Fruit fly (Drosophila melanogaster) whole organism, embryonic: ENCODE results near the gene CG7506.

Source experiments
- Atf3 ChIP-seq: fragments of 200-800 bp; sonication (Bioruptor generic); optimal IDR thresholded peaks from 3 replicates; lab custom pipeline; 2016; ENCODE audit warnings: missing biosample characterization, missing genetic modification characterization
- Bgb ChIP-seq: fragments of 200-800 bp; sonication (Bioruptor generic); IDR thresholded peaks from 2 replicates; pipeline ENCODE4 v1.3.6; 2022; ENCODE audit warnings: missing biosample characterization, missing genetic modification characterization; ENCODE audit not compliant: partially characterized antibody
- CG10209 ChIP-seq: fragments of 200-800 bp; sonication (Bioruptor generic); optimal IDR thresholded peaks from 3 replicates; lab custom pipeline; 2017; ENCODE audit warnings: missing biosample characterization, mild to moderate bottlenecking, missing genetic modification characterization, missing genetic modification reagents
- CG14050 ChIP-seq: fragments of 200-800 bp; sonication (Bioruptor generic); IDR thresholded peaks from 3 replicates; pipeline ENCODE4 v1.3.6; 2022; ENCODE audit warnings: missing biosample characterization, missing genetic modification characterization
- CG17802 ChIP-seq: fragments of 200-800 bp; sonication (Bioruptor generic); optimal IDR thresholded peaks from 2 replicates; lab custom pipeline; 2018; ENCODE audit warnings: missing biosample characterization, mild to moderate bottlenecking, missing genetic modification characterization, moderate library complexity
- CG17829 ChIP-seq: fragments of 200-800 bp; optimal IDR thresholded peaks from 2 replicates; lab custom pipeline; 2019; ENCODE audit warnings: missing biosample characterization, mild to moderate bottlenecking, missing genetic modification characterization, moderate library complexity
- CG2120 ChIP-seq: fragments of 200-800 bp; sonication (Bioruptor generic); optimal IDR thresholded peaks from 3 replicates; lab custom pipeline; 2016; ENCODE audit warnings: missing biosample characterization, missing genetic modification characterization
- CG2199 ChIP-seq: fragments of 200-800 bp; sonication (Bioruptor generic); IDR thresholded peaks from 3 replicates; pipeline ENCODE4 v1.3.6; 2022; ENCODE audit warnings: missing biosample characterization, missing genetic modification characterization
- CG2678 ChIP-seq: fragments of 200-800 bp; sonication (Bioruptor generic); optimal IDR thresholded peaks from 3 replicates; lab custom pipeline; 2019; ENCODE audit warnings: missing biosample characterization, mild to moderate bottlenecking, missing genetic modification characterization, moderate library complexity
- CG34376 ChIP-seq: fragments of 200-800 bp; sonication (Bioruptor generic); optimal IDR thresholded peaks from 2 replicates; lab custom pipeline; 2018; ENCODE audit warnings: missing biosample characterization, mild to moderate bottlenecking, missing genetic modification characterization
- CG3847 ChIP-seq: fragments of 200-800 bp; sonication (Bioruptor generic); IDR thresholded peaks from 2 replicates; pipeline ENCODE4 v1.3.6; 2022; ENCODE audit warnings: missing biosample characterization, missing genetic modification characterization
- CG5180 ChIP-seq: fragments of 200-800 bp; sonication (Bioruptor generic); optimal IDR thresholded peaks from 3 replicates; lab custom pipeline; 2017; ENCODE audit warnings: missing biosample characterization, missing genetic modification characterization, mild to moderate bottlenecking, moderate library complexity, missing genetic modification reagents
- CG6654 ChIP-seq: fragments of 200-800 bp; sonication (Bioruptor generic); optimal IDR thresholded peaks from 2 replicates; lab custom pipeline; 2017; ENCODE audit warnings: missing biosample characterization, mild to moderate bottlenecking, missing genetic modification characterization
- CG7786 ChIP-seq: fragments of 200-800 bp; sonication (Bioruptor generic); optimal IDR thresholded peaks from 2 replicates; lab custom pipeline; 2016; ENCODE audit warnings: missing biosample characterization, missing genetic modification characterization
- CG9215 ChIP-seq: fragments of 200-800 bp; sonication (Bioruptor generic); IDR thresholded peaks from 2 replicates; pipeline ENCODE4 v1.3.6; 2022; ENCODE audit warnings: missing biosample characterization, missing genetic modification characterization
- CG9727 ChIP-seq: fragments of 200-800 bp; sonication (Bioruptor generic); optimal IDR thresholded peaks from 3 replicates; lab custom pipeline; 2017; ENCODE audit warnings: missing biosample characterization, mild to moderate bottlenecking, missing genetic modification characterization
- CoRest ChIP-seq: fragments of 200-800 bp; sonication (Bioruptor generic); optimal IDR thresholded peaks from 3 replicates; lab custom pipeline; 2018; ENCODE audit warnings: missing biosample characterization, mild to moderate bottlenecking, missing genetic modification characterization, moderate library complexity
- Dp ChIP-seq: fragments of 200-800 bp; sonication (Bioruptor generic); optimal IDR thresholded peaks from 2 replicates; lab custom pipeline; 2018; ENCODE audit warnings: missing biosample characterization, mild to moderate bottlenecking, missing genetic modification characterization, moderate library complexity
- E2f2 ChIP-seq: fragments of 200-800 bp; sonication (Bioruptor generic); IDR thresholded peaks from 2 replicates; pipeline ENCODE4 v1.3.6; 2022; ENCODE audit warnings: missing biosample characterization, missing genetic modification characterization
- Elba2 ChIP-seq: fragments of 200-800 bp; sonication (Bioruptor generic); optimal IDR thresholded peaks from 3 replicates; lab custom pipeline; 2016; ENCODE audit warnings: missing biosample characterization, missing genetic modification characterization
- Ets97D ChIP-seq: fragments of 200-800 bp; sonication (Bioruptor generic); optimal IDR thresholded peaks from 3 replicates; lab custom pipeline; 2016; ENCODE audit warnings: missing biosample characterization, missing genetic modification characterization
- Hmx ChIP-seq: fragments of 200-800 bp; sonication (Bioruptor generic); optimal IDR thresholded peaks from 2 replicates; lab custom pipeline; 2016; ENCODE audit warnings: missing biosample characterization, missing genetic modification characterization
- Hr51 ChIP-seq, 2 experiments: fragments of 200-800 bp; sonication (Bioruptor generic); optimal IDR thresholded peaks; 2 replicates in 1 of 2; 3 replicates in 1 of 2; lab custom pipeline; 2016 to 2018; ENCODE audit warnings: missing biosample characterization in 2 of 2, missing genetic modification characterization in 2 of 2, mild to moderate bottlenecking in 1 of 2, moderate library complexity in 1 of 2
- Hsf ChIP-seq: fragments of 200-800 bp; sonication (Bioruptor generic); optimal IDR thresholded peaks from 3 replicates; lab custom pipeline; 2016; ENCODE audit warnings: missing biosample characterization, missing genetic modification characterization
- MBD-R2 ChIP-seq: fragments of 200-800 bp; sonication (Bioruptor generic); IDR thresholded peaks from 2 replicates; pipeline ENCODE4 v1.3.6; 2022; ENCODE audit warnings: missing biosample characterization, missing genetic modification characterization
- Myb ChIP-seq: fragments of 200-800 bp; sonication (Bioruptor generic); optimal IDR thresholded peaks from 2 replicates; lab custom pipeline; 2016; ENCODE audit warnings: missing biosample characterization, missing genetic modification characterization
- NC2α ChIP-seq: fragments of 200-800 bp; sonication (Bioruptor generic); optimal IDR thresholded peaks from 2 replicates; lab custom pipeline; 2016; ENCODE audit warnings: missing biosample characterization, missing genetic modification characterization
- ap ChIP-seq: fragments of 200-800 bp; sonication (Bioruptor generic); IDR thresholded peaks from 2 replicates; pipeline ENCODE4 v1.3.6; 2022; ENCODE audit warnings: missing biosample characterization, missing genetic modification characterization
- bbx ChIP-seq: fragments of 200-800 bp; sonication (Bioruptor generic); IDR thresholded peaks from 2 replicates; pipeline ENCODE4 v1.3.6; 2022; ENCODE audit warnings: missing biosample characterization, missing genetic modification characterization; ENCODE audit not compliant: partially characterized antibody
- crp ChIP-seq, 2 experiments: fragments of 200-800 bp; sonication (Bioruptor generic); optimal IDR thresholded peaks; 2 replicates in 1 of 2; 3 replicates in 1 of 2; lab custom pipeline; 2017; ENCODE audit warnings: missing biosample characterization in 2 of 2, missing genetic modification characterization in 2 of 2, mild to moderate bottlenecking in 1 of 2, moderate library complexity in 1 of 2
- esg ChIP-seq: fragments of 200-800 bp; sonication (Bioruptor generic); conservative IDR thresholded peaks from 2 replicates; pipeline ENCODE4 v1.3.6; 2022; ENCODE audit warnings: missing biosample characterization, missing genetic modification characterization
- gfzf ChIP-seq: fragments of 200-800 bp; sonication (Bioruptor generic); optimal IDR thresholded peaks from 2 replicates; lab custom pipeline; 2016; ENCODE audit warnings: missing biosample characterization, mild to moderate bottlenecking, missing genetic modification characterization, moderate library complexity
- ind ChIP-seq: fragments of 200-800 bp; sonication (Bioruptor generic); optimal IDR thresholded peaks from 3 replicates; lab custom pipeline; 2016; ENCODE audit warnings: missing biosample characterization, missing genetic modification characterization
- luna ChIP-seq: fragments of 200-800 bp; sonication (Bioruptor generic); optimal IDR thresholded peaks from 2 replicates; lab custom pipeline; 2016; ENCODE audit warnings: missing biosample characterization, missing genetic modification characterization
- pho ChIP-seq: fragments of 200-800 bp; sonication (Bioruptor generic); optimal IDR thresholded peaks from 2 replicates; lab custom pipeline; 2016; ENCODE audit warnings: missing biosample characterization, missing genetic modification characterization
- phol ChIP-seq: fragments of 200-800 bp; sonication (Bioruptor generic); optimal IDR thresholded peaks from 3 replicates; lab custom pipeline; 2018; ENCODE audit warnings: missing biosample characterization, mild to moderate bottlenecking, missing genetic modification characterization, moderate library complexity
- pros ChIP-seq: fragments of 200-800 bp; sonication (Bioruptor generic); optimal IDR thresholded peaks from 3 replicates; lab custom pipeline; 2019; ENCODE audit warnings: missing biosample characterization, mild to moderate bottlenecking, missing genetic modification characterization, moderate library complexity
- pzg ChIP-seq: fragments of 200-800 bp; sonication (Bioruptor generic); optimal IDR thresholded peaks from 3 replicates; lab custom pipeline; 2018; ENCODE audit warnings: missing biosample characterization, mild to moderate bottlenecking, missing genetic modification characterization, moderate library complexity
- salm ChIP-seq: fragments of 200-800 bp; sonication (Bioruptor generic); optimal IDR thresholded peaks from 2 replicates; lab custom pipeline; 2018; ENCODE audit warnings: missing biosample characterization, mild to moderate bottlenecking, missing genetic modification characterization
- sens ChIP-seq: fragments of 200-800 bp; sonication (Bioruptor generic); peaks from one replicate; lab custom pipeline; 2016; ENCODE audit warnings: missing biosample characterization, missing genetic modification characterization
- stwl ChIP-seq: fragments of 200-800 bp; sonication (Bioruptor generic); optimal IDR thresholded peaks from 3 replicates; lab custom pipeline; 2018; ENCODE audit warnings: missing biosample characterization, mild to moderate bottlenecking, missing genetic modification characterization, moderate library complexity
- sug ChIP-seq: fragments of 200-800 bp; optimal IDR thresholded peaks from 2 replicates; lab custom pipeline; 2019; ENCODE audit warnings: missing biosample characterization, mild to moderate bottlenecking, missing genetic modification characterization, moderate library complexity
- z ChIP-seq: fragments of 200-800 bp; sonication (Bioruptor generic); IDR thresholded peaks from 3 replicates; pipeline ENCODE4 v1.3.6; 2022; ENCODE audit warnings: missing biosample characterization, missing genetic modification characterization
- zen ChIP-seq: fragments of 200-800 bp; sonication (Bioruptor generic); optimal IDR thresholded peaks from 3 replicates; lab custom pipeline; 2018; ENCODE audit warnings: missing biosample characterization, mild to moderate bottlenecking, missing genetic modification characterization, moderate library complexity

Gene CG7506

DNA sequence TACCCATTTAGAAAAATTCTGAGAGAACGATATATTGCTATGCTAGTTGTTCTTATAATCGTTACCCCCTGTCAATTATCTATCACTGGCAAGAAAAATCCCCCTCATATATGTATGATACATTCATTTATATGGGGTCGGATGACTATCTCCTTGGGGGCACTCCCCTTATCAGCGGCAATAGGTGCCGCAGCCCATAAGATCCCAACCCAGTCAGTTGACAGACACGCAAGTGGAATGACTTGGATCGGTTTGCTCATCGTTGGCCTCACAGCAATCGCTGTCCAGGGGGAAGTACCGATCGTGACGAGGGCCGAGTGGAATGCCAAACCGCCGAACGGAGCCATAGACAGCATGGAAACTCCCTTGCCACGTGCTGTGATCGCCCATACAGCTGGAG is 9.5 kb upstream of the CG7506 start, which contains the start of gene PGRP-SD:
Gene PGRP-SD (plus strand): TSS at position 213 of the 400 bp plus-strand sequence.
- no peak for TF ChIP-seq Atf3 (GFP tag; lab: Kevin White, UChicago)
- TF ChIP-seq CG2199 (GFP tag; lab: Robert Waterston, UW) = 0 out of 3 replicates have a peak, but pooled peaks have one; percentile 13
- TF ChIP-seq pho (GFP tag; lab: Kevin White, UChicago) = no peak
- no peak for TF ChIP-seq NC2α (GFP tag; lab: Kevin White, UChicago)
- TF ChIP-seq CG3847 (GFP tag; lab: Robert Waterston, UW) = no peak

DNA sequence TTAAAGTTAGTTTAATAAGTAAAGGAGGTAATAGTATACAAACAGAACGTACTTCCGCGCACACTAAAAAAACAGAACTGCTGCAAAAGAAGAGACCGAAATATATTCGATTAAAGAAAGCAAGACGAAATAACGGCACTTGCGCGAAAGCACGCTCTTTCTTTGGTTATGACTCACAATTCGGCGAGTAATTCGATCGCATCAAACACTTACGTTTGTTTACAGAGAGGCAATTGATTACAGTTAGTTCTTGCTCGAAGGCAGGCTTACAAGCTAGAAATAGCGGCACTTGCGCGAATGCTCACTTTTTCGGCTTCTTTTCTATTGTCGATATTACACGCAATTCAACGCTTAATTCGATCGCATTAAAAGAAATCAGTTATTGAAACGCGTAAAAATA is 8.8 kb upstream of the CG7506 start, which contains the start of gene CG32373:
Gene CG32373 (plus strand): TSS at position 301 of the 400 bp plus-strand sequence.
- TF ChIP-seq CG6654 (no peak), pros (no peak), CG2678 (no peak), CG7786 (GFP tag; lab: Kevin White, UChicago) (no peak), CG2199 (GFP tag; lab: Robert Waterston, UW) (0 out of 3 replicates have a peak, but pooled peaks have one; percentile 34), ap (no peak), Hsf (GFP tag; lab: Kevin White, UChicago) (no peak), CoRest (tag; lab: Kevin White, UChicago) (no peak), Hmx (GFP tag; lab: Kevin White, UChicago) (no peak)

DNA sequence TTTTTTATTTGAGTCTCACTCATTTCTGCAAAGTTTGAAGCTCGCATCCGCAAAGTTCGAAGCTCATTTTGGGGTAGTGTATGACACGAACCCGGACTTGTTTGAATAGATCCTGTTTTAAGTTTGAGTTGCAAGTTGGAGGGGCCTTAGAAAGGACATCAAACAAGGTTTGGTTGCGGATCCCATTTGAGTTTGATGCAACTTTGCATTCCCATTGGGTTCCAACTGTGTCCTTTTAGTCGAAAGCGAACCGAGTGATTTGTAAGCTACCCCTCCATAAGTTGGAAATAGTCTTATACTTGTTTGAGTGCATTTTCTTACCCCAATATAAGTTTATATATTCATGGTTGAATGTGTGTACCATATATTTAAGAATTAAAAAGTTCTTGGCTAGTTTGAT is 2.1 kb upstream of the CG7506 start:
- TF ChIP-seq CG9727 (GFP tag; lab: Kevin White, UChicago) (no peak), CG9215 (GFP tag; lab: Robert Waterston, UW) (no peak), CG5180 (peak; percentile 97), z (GFP tag; lab: Robert Waterston, UW) (peak; percentile 90), Elba2 (GFP tag; lab: Kevin White, UChicago) (peak; percentile 77)

DNA sequence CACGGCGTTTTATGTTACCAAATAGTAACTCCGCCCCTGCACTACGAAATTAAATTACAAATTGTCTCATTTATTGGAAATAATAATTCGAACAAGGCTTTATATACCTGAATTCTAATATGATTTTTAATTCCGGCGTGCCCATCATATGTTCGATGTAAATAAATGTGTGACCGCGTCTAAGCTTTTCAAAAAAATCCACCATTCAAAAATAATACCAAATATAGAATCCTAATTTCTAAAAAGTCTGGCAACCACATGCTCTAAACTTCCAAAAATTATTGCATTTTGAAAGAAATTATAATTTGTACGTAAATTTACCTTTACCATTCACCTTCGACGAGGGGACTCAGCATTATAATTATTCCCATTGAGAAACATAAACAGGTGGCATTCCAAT is 1.2 kb downstream of the CG7506 start, which contains the start of gene Urm1:
Gene Urm1 (minus strand): TSS at position 150 of the 400 bp plus-strand sequence.
- peak; percentile 31 for TF ChIP-seq pzg (GFP tag; lab: Kevin White, UChicago)
- no peak for TF ChIP-seq bbx (GFP tag; lab: Robert Waterston, UW)
- no peak for TF ChIP-seq CG34376 (GFP tag; lab: Kevin White, UChicago)
- no peak for TF ChIP-seq phol
- no peak for TF ChIP-seq CG14050 (GFP tag; lab: Robert Waterston, UW)
- TF ChIP-seq Ets97D = peak; percentile 47
- TF ChIP-seq Hr51 (GFP tag; optimal IDR thresholded peaks at IDR 0.05; lab: Kevin White, UChicago) = peak in 1 of 2 experiments; percentile 9
- peak; percentile 60 for TF ChIP-seq MBD-R2 (GFP tag; lab: Robert Waterston, UW)
- peak in 1 of 2 experiments; percentile 75 for TF ChIP-seq crp (GFP tag; optimal IDR thresholded peaks at IDR 0.05; lab: Kevin White, UChicago)
- TF ChIP-seq CG17829 (tag; lab: Kevin White, UChicago) = no peak
- TF ChIP-seq CG17802 = no peak
- no peak for TF ChIP-seq ind
- no peak for TF ChIP-seq Bgb
- TF ChIP-seq Dp (GFP tag; lab: Kevin White, UChicago) = peak; percentile 26
- peak; percentile 59 for TF ChIP-seq E2f2
- TF ChIP-seq Myb (GFP tag; lab: Kevin White, UChicago) = peak; percentile 57
- TF ChIP-seq CoRest (tag; lab: Kevin White, UChicago) = peak; percentile 4
- peak; percentile 44 for TF ChIP-seq stwl (tag; lab: Kevin White, UChicago)
- TF ChIP-seq salm (tag; lab: Kevin White, UChicago) = no peak
- no peak for TF ChIP-seq sug (tag; lab: Kevin White, UChicago)
- no peak for TF ChIP-seq CG2120
- TF ChIP-seq z (GFP tag; lab: Robert Waterston, UW) = no peak
- TF ChIP-seq sens (GFP tag; lab: Kevin White, UChicago) = no peak
- TF ChIP-seq CG3847 (GFP tag; lab: Robert Waterston, UW) = no peak
- no peak for TF ChIP-seq esg (GFP tag; lab: Robert Waterston, UW)
- no peak for TF ChIP-seq CG10209 (GFP tag; lab: Kevin White, UChicago)
- TF ChIP-seq zen (tag; lab: Kevin White, UChicago) = no peak
- peak; percentile 68 for TF ChIP-seq gfzf (GFP tag; lab: Kevin White, UChicago)
- TF ChIP-seq luna (GFP tag; lab: Kevin White, UChicago) = no peak
